Worm (Caenorhabditis elegans): ENCODE data around the gene dhs-15.

DNA sequence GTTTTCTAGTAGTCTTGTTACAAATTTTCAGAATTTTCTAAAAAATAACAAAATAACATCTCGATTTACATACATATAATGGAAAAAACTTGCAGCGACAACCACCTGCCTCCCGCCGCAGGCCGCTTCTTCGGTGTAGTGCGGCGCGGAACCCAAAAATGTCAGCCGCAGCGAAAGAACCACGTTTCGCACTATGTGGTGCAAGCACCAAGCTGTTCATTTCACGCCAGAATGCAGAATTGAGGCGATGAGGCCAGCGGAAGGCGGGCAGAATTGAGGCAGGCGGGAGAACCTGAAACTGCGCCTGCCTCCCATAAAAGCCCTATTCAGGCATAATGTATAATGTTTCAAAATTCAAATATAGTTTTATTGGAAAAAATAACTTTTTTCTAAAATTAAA, 8.2 kb downstream of the dhs-15 start:
- no peak for TF ChIP-seq W03F9.2 (tag; optimal IDR thresholded peaks at IDR 0.05)
- no peak for TF ChIP-seq him-1 (tag; optimal IDR thresholded peaks at IDR 0.05)

Measured in whole organism, L4/young adult.